Worm (Caenorhabditis elegans) whole organism, L1 larva: ENCODE data around the gene C18B2.2.

Source experiments
- C04F5.9 ChIP-seq: sonication (generic microtip); optimal IDR thresholded peaks from 2 replicates; lab custom pipeline; 2016; ENCODE audit warnings: missing genetic modification characterization, missing compliant biosample characterization
- C34B4.2 ChIP-seq: sonication (generic microtip); optimal IDR thresholded peaks from 2 replicates; lab custom pipeline; 2017; ENCODE audit warnings: mild to moderate bottlenecking, missing genetic modification characterization, missing compliant biosample characterization
- Y116A8C.19 ChIP-seq: sonication (generic microtip); optimal IDR thresholded peaks from 2 replicates; lab custom pipeline; 2016; ENCODE audit warnings: missing compliant biosample characterization, missing genetic modification characterization, borderline replicate concordance
- aha-1 ChIP-seq: fragments of 150-350 bp; optimal IDR thresholded peaks from 2 replicates; lab custom pipeline; 2014; ENCODE audit warnings: missing biosample characterization, missing genetic modification characterization
- blmp-1 ChIP-seq: fragments of 150-350 bp; optimal IDR thresholded peaks from 2 replicates; lab custom pipeline; 2014; ENCODE audit warnings: missing biosample characterization, missing genetic modification characterization
- ceh-88 ChIP-seq: fragments of 200-800 bp; sonication (Bioruptor generic); IDR thresholded peaks from 2 replicates; pipeline ENCODE4 v1.3.6; 2022; ENCODE audit warnings: missing genetic modification characterization, missing compliant biosample characterization
- ceh-90 ChIP-seq: sonication (generic microtip); optimal IDR thresholded peaks from 2 replicates; lab custom pipeline; 2016; ENCODE audit warnings: missing genetic modification characterization, missing compliant biosample characterization
- dpl-1 ChIP-seq, 3 experiments: fragments of 150-350 bp in 2 of 3; sonication (generic microtip) in 1 of 3; optimal IDR thresholded peaks; 2 replicates each; lab custom pipeline; 2014 to 2017; ENCODE audit warnings: missing biosample characterization in 3 of 3, missing genetic modification characterization in 3 of 3, missing genetic modification reagents in 3 of 3
- dsc-1 ChIP-seq: sonication (generic microtip); optimal IDR thresholded peaks from 2 replicates; lab custom pipeline; 2016; ENCODE audit warnings: mild to moderate bottlenecking, missing genetic modification characterization, missing compliant biosample characterization
- efl-1 ChIP-seq, 4 experiments: fragments of 150-350 bp; optimal IDR thresholded peaks in 3 of 4; peaks in 1 of 4; 1 replicate in 1 of 4; 2 replicates in 3 of 4; lab custom pipeline; 2014; ENCODE audit warnings: missing biosample characterization in 2 of 4, missing genetic modification characterization in 2 of 4, missing genetic modification reagents in 2 of 4
- efl-3 ChIP-seq: fragments of 200-800 bp; sonication (Bioruptor generic); optimal IDR thresholded peaks from 2 replicates; lab custom pipeline; 2018; ENCODE audit warnings: mild to moderate bottlenecking, missing genetic modification characterization, missing compliant biosample characterization
- egl-13 ChIP-seq: sonication (generic microtip); optimal IDR thresholded peaks from 2 replicates; lab custom pipeline; 2016; ENCODE audit warnings: missing genotype, missing genetic modification reagents, missing genetic modification characterization, missing compliant biosample characterization
- egl-27 ChIP-seq, 2 experiments: fragments of 150-350 bp in 1 of 2; sonication (generic microtip); optimal IDR thresholded peaks; 3 replicates each; lab custom pipeline; 2017 to 2018; ENCODE audit warnings: missing biosample characterization in 2 of 2, missing genetic modification characterization in 2 of 2, missing genetic modification reagents in 2 of 2
- elt-2 ChIP-seq: sonication (generic microtip); optimal IDR thresholded peaks from 2 replicates; lab custom pipeline; 2016; ENCODE audit warnings: missing genetic modification characterization, mild to moderate bottlenecking, inconsistent platforms, missing compliant biosample characterization, missing genetic modification reagents
- elt-3 ChIP-seq, 6 experiments: fragments of 150-350 bp in 1 of 6; sonication (generic microtip); optimal IDR thresholded peaks; 2 replicates each; lab custom pipeline; 2017 to 2018; ENCODE audit warnings: missing biosample characterization in 6 of 6, missing genetic modification characterization in 6 of 6, inconsistent platforms in 1 of 6
- fkh-10 ChIP-seq: sonication (generic microtip); optimal IDR thresholded peaks from 2 replicates; lab custom pipeline; 2017; ENCODE audit warnings: missing biosample characterization, missing genetic modification reagents, missing genetic modification characterization
- fkh-4 ChIP-seq: sonication (generic microtip); optimal IDR thresholded peaks from 2 replicates; lab custom pipeline; 2016; ENCODE audit warnings: missing compliant biosample characterization, missing genetic modification characterization, borderline replicate concordance
- grh-1 ChIP-seq: fragments of 200-800 bp; sonication (Bioruptor generic); IDR thresholded peaks from 2 replicates; pipeline ENCODE4 v1.3.6; 2022; ENCODE audit warnings: missing genetic modification reagents, missing genetic modification characterization, missing compliant biosample characterization
- irx-1 ChIP-seq: sonication (generic microtip); optimal IDR thresholded peaks from 2 replicates; lab custom pipeline; 2016; ENCODE audit warnings: missing genetic modification characterization, missing compliant biosample characterization
- isw-1 ChIP-seq: fragments of 200-800 bp; sonication (Bioruptor generic); IDR thresholded peaks from 2 replicates; pipeline ENCODE4 v1.3.6; 2022; ENCODE audit warnings: missing genetic modification characterization, missing compliant biosample characterization
- jun-1 ChIP-seq: fragments of 150-350 bp; optimal IDR thresholded peaks from 2 replicates; lab custom pipeline; 2014; ENCODE audit warnings: missing biosample characterization, missing genetic modification reagents, missing genetic modification characterization
- lin-13 ChIP-seq: fragments of 150-350 bp; optimal IDR thresholded peaks from 2 replicates; lab custom pipeline; 2014; ENCODE audit warnings: missing biosample characterization, missing genetic modification reagents, missing genetic modification characterization
- lin-14 ChIP-seq: fragments of 200-800 bp; sonication (Bioruptor generic); optimal IDR thresholded peaks from 2 replicates; lab custom pipeline; 2018; ENCODE audit warnings: mild to moderate bottlenecking, missing genetic modification characterization, moderate library complexity, missing compliant biosample characterization
- lin-15B ChIP-seq: fragments of 150-350 bp; sonication (generic microtip); optimal IDR thresholded peaks from 3 replicates; lab custom pipeline; 2014; ENCODE audit warnings: missing biosample characterization, missing genetic modification characterization
- mdl-1 ChIP-seq, 2 experiments: fragments of 150-350 bp; optimal IDR thresholded peaks; 2 replicates each; lab custom pipeline; 2014 to 2017; ENCODE audit warnings: missing biosample characterization in 2 of 2, missing genetic modification characterization in 2 of 2, inconsistent platforms in 1 of 2
- mef-2 ChIP-seq: fragments of 150-350 bp; optimal IDR thresholded peaks from 2 replicates; lab custom pipeline; 2014; ENCODE audit warnings: missing biosample characterization, missing genetic modification characterization
- nhr-11 ChIP-seq: fragments of 150-350 bp; optimal IDR thresholded peaks from 2 replicates; lab custom pipeline; 2014; ENCODE audit warnings: missing biosample characterization, missing genetic modification characterization
- nhr-19 ChIP-seq: fragments of 200-800 bp; sonication (Bioruptor generic); conservative IDR thresholded peaks from 2 replicates; pipeline ENCODE4 v1.3.6; 2022; ENCODE audit warnings: missing genetic modification characterization, missing compliant biosample characterization
- nhr-20 ChIP-seq: sonication (generic microtip); optimal IDR thresholded peaks from 2 replicates; lab custom pipeline; 2016; ENCODE audit warnings: mild to moderate bottlenecking, missing genetic modification characterization, missing compliant biosample characterization
- nhr-237 ChIP-seq: fragments of 150-350 bp; optimal IDR thresholded peaks from 2 replicates; lab custom pipeline; 2014; ENCODE audit warnings: missing biosample characterization, missing genetic modification characterization
- nhr-71 ChIP-seq: sonication (generic microtip); optimal IDR thresholded peaks from 2 replicates; lab custom pipeline; 2016; ENCODE audit warnings: mild to moderate bottlenecking, missing genetic modification characterization, moderate library complexity, missing compliant biosample characterization
- nhr-76 ChIP-seq: sonication (generic microtip); optimal IDR thresholded peaks from 2 replicates; lab custom pipeline; 2017; ENCODE audit warnings: missing biosample characterization, missing genetic modification characterization
- nhr-77 ChIP-seq: fragments of 150-350 bp; optimal IDR thresholded peaks from 2 replicates; lab custom pipeline; 2014; ENCODE audit warnings: missing biosample characterization, missing genetic modification characterization
- pag-3 ChIP-seq: sonication (generic microtip); optimal IDR thresholded peaks from 2 replicates; lab custom pipeline; 2017; ENCODE audit warnings: missing genetic modification characterization, mild to moderate bottlenecking, missing compliant biosample characterization, antibody characterized with exemption, borderline replicate concordance; ENCODE audit not compliant: insufficient read depth
- rnt-1 ChIP-seq: sonication (generic microtip); optimal IDR thresholded peaks from 2 replicates; lab custom pipeline; 2016; ENCODE audit warnings: mild to moderate bottlenecking, missing genetic modification characterization, moderate library complexity, missing compliant biosample characterization
- skn-1 ChIP-seq: fragments of 150-350 bp; optimal IDR thresholded peaks from 2 replicates; lab custom pipeline; 2014; ENCODE audit warnings: missing biosample characterization, missing genetic modification characterization
- snpc-4 ChIP-seq: fragments of 150-350 bp; optimal IDR thresholded peaks from 2 replicates; lab custom pipeline; 2014; ENCODE audit warnings: missing biosample characterization, missing genetic modification characterization
- sox-4 ChIP-seq: sonication (generic microtip); optimal IDR thresholded peaks from 2 replicates; lab custom pipeline; 2016; ENCODE audit warnings: missing genetic modification characterization, missing compliant biosample characterization
- swsn-7 ChIP-seq: sonication (generic microtip); optimal IDR thresholded peaks from 2 replicates; lab custom pipeline; 2016; ENCODE audit warnings: missing genetic modification characterization, missing compliant biosample characterization
- tlp-1 ChIP-seq: fragments of 150-350 bp; optimal IDR thresholded peaks from 2 replicates; lab custom pipeline; 2014; ENCODE audit warnings: missing biosample characterization, missing genetic modification characterization
- unc-86 ChIP-seq: sonication (generic microtip); optimal IDR thresholded peaks from 2 replicates; lab custom pipeline; 2016; ENCODE audit warnings: missing genetic modification characterization, missing compliant biosample characterization
- vab-15 ChIP-seq: sonication (generic microtip); optimal IDR thresholded peaks from 2 replicates; lab custom pipeline; 2017; ENCODE audit warnings: missing genotype, mild to moderate bottlenecking, missing genetic modification characterization, missing compliant biosample characterization
- xbp-1 ChIP-seq: sonication (generic microtip); optimal IDR thresholded peaks from 2 replicates; lab custom pipeline; 2016; ENCODE audit warnings: missing genetic modification characterization, missing compliant biosample characterization
- zag-1 ChIP-seq: fragments of 150-350 bp; optimal IDR thresholded peaks from 2 replicates; lab custom pipeline; 2014; ENCODE audit warnings: missing biosample characterization, missing genetic modification characterization
- zip-4 ChIP-seq: fragments of 200-800 bp; sonication (Bioruptor generic); optimal IDR thresholded peaks from 2 replicates; lab custom pipeline; 2018; ENCODE audit warnings: mild to moderate bottlenecking, missing genetic modification characterization, moderate library complexity, missing compliant biosample characterization
- ztf-11 ChIP-seq, 2 experiments: sonication (generic microtip); optimal IDR thresholded peaks; 2 replicates each; lab custom pipeline; 2016 to 2017; ENCODE audit warnings: missing genetic modification characterization in 2 of 2, missing biosample characterization in 1 of 2, missing compliant biosample characterization in 1 of 2
- ztf-4 ChIP-seq: fragments of 150-350 bp; optimal IDR thresholded peaks from 2 replicates; lab custom pipeline; 2014; ENCODE audit warnings: missing biosample characterization, missing genetic modification characterization

The C18B2.2 gene

DNA sequence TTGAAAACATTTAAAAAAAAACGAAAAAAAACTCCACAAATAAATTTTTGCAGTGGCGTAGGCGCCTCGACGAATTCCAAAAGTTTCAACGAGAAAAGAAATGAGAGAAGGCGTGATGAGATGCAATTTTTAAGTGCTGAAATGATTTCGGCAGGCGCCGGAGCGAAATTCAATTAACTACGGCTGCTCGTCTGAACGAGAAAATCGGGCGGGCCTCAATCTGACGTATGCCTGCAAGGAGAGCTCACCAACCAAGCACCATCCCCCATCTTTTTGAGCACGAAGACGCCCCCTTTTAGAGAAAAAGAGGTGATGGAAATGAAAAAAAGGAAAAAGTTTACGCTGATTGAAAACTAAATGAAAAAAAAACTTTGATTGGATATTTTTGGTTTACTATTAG lies 11.5 kb downstream of the C18B2.2 start:
- TF ChIP-seq tlp-1 (tag; lab: Kevin White, UChicago) (no peak), egl-13 (tag; lab: Kevin White, UChicago) (no peak), jun-1 (tag; lab: Kevin White, UChicago) (no peak), efl-1 (optimal IDR thresholded peaks at IDR 0.05; lab: Kevin White, UChicago) (no peak), efl-1 (GFP tag; optimal IDR thresholded peaks at IDR 0.05 in 1 of 2; lab: Kevin White, UChicago) (peak in 1 of 2 experiments; percentile 42), lin-14 (peak; percentile 52)
- TF ChIP-seq, all 84 proteins: peak for 2

- TF ChIP-seq mef-2 (tag; lab: Kevin White, UChicago) (no peak), ztf-4 (tag; lab: Kevin White, UChicago) (no peak), zag-1 (no peak), dsc-1 (tag; lab: Kevin White, UChicago) (no peak), elt-3 (tag; optimal IDR thresholded peaks at IDR 0.05; lab: Kevin White, UChicago) (no peak), C34B4.2 (no peak)
Observed at ce11 chrX:3644796-3645195, 21.5 kb downstream of the C18B2.2 start, which contains the start of gene tmem-24. Gene tmem-24, minus strand, starts transcription at chrX:3644896.

- TF ChIP-seq aha-1 (no peak), nhr-71 (tag; lab: Kevin White, UChicago) (peak; percentile 32), nhr-77 (tag; lab: Kevin White, UChicago) (no peak), mef-2 (tag; lab: Kevin White, UChicago) (no peak), C04F5.9 (no peak), nhr-19 (GFP tag; lab: Robert Waterston, UW) (no peak), Y116A8C.19 (tag; lab: Kevin White, UChicago) (no peak), ceh-90 (tag; lab: Kevin White, UChicago) (no peak), ceh-88 (no peak), pag-3 (peak; percentile 85), zag-1 (no peak), xbp-1 (tag; lab: Kevin White, UChicago) (no peak), elt-3 (tag; optimal IDR thresholded peaks at IDR 0.05; lab: Kevin White, UChicago) (no peak), rnt-1 (tag; lab: Kevin White, UChicago) (peak; percentile 40), blmp-1 (tag; lab: Kevin White, UChicago) (no peak), dpl-1 (GFP tag; optimal IDR thresholded peaks at IDR 0.05; lab: Kevin White, UChicago) (no peak), dsc-1 (tag; lab: Kevin White, UChicago) (no peak), vab-15 (no peak), lin-14 (peak; percentile 77), unc-86 (tag; lab: Kevin White, UChicago) (no peak), irx-1 (tag; lab: Kevin White, UChicago) (no peak), nhr-20 (tag; lab: Kevin White, UChicago) (no peak), elt-2 (tag; lab: Kevin White, UChicago) (no peak), ztf-11 (tag; optimal IDR thresholded peaks at IDR 0.05; lab: Kevin White, UChicago) (no peak), zip-4 (GFP tag; lab: Kevin White, UChicago) (no peak), grh-1 (GFP tag; lab: Robert Waterston, UW) (no peak), egl-27 (tag; optimal IDR thresholded peaks at IDR 0.05; lab: Kevin White, UChicago) (no peak)
Observed at ce11 chrX:3645924-3646323, 22.7 kb downstream of the C18B2.2 start.

ce11 chrX:3650100-3650809 lies 27.0 kb downstream of the C18B2.2 start, which contains the start of the genes sax-1 and R11G1.2:
Gene sax-1, minus strand, starts transcription at chrX:3650150.
Gene R11G1.2, plus strand, starts transcription at chrX:3650614.
- TF ChIP-seq fkh-10 (GFP tag; lab: Kevin White, UChicago), result no peak
- TF ChIP-seq skn-1 (tag; lab: Kevin White, UChicago), result no peak
- peak; percentile 60 for TF ChIP-seq swsn-7
- TF ChIP-seq fkh-4, result no peak
- TF ChIP-seq sox-4 (tag; lab: Kevin White, UChicago), result no peak
- TF ChIP-seq efl-3 (GFP tag; lab: Kevin White, UChicago), result no peak
- peak; percentile 30 for TF ChIP-seq unc-86 (tag; lab: Kevin White, UChicago)
- TF ChIP-seq lin-13, result peak; percentile 24
- TF ChIP-seq nhr-237 (tag; lab: Kevin White, UChicago), result no peak
- TF ChIP-seq nhr-76 (tag; lab: Kevin White, UChicago), result no peak
- TF ChIP-seq ztf-11 (tag; optimal IDR thresholded peaks at IDR 0.05; lab: Kevin White, UChicago), result peak in 1 of 2 experiments; percentile 40
- no peak for TF ChIP-seq snpc-4
- TF ChIP-seq mdl-1 (tag; optimal IDR thresholded peaks at IDR 0.05; lab: Kevin White, UChicago), result peak; percentile 49 to 87
- peak; percentile 5; the same call in 1 of the 2 replicates for TF ChIP-seq isw-1 (GFP tag; lab: Robert Waterston, UW)
- no peak for TF ChIP-seq nhr-11 (tag; lab: Kevin White, UChicago)
- no peak for TF ChIP-seq lin-15B (tag; lab: Kevin White, UChicago)
